Fruit fly (Drosophila melanogaster): ENCODE results near the gene CG34277.

The CG34277 gene

dm6 chr3R:5320672-5321071, 48.7 kb upstream of the CG34277 start (continued):
- TF ChIP-seq CG3838 (GFP tag; optimal IDR thresholded peaks at IDR 0.05) = no peak
- no peak for TF ChIP-seq CG17829 (tag; optimal IDR thresholded peaks at IDR 0.05)
- TF ChIP-seq ase (GFP tag; IDR thresholded peaks at IDR 0.05) = no peak
- no peak for TF ChIP-seq CG17328 (GFP tag; IDR thresholded peaks at IDR 0.05)
- TF ChIP-seq Dad (GFP tag; optimal IDR thresholded peaks at IDR 0.05) = no peak
- TF ChIP-seq dysf (GFP tag; IDR thresholded peaks at IDR 0.05) = no peak
- TF ChIP-seq ATbp (GFP tag; optimal IDR thresholded peaks at IDR 0.05) = peak; percentile 35
- TF ChIP-seq CG8359 (GFP tag; optimal IDR thresholded peaks at IDR 0.05; ENCODE audit: borderline replicate concordance) = peak; percentile 35
- peak; percentile 39 for TF ChIP-seq wek (GFP tag; optimal IDR thresholded peaks at IDR 0.05)
- TF ChIP-seq CG7745 (tag; optimal IDR thresholded peaks at IDR 0.05) = peak; percentile 35
- peak; percentile 7 for TF ChIP-seq CG15479 (GFP tag; optimal IDR thresholded peaks at IDR 0.05)
- no peak for TF ChIP-seq MTF-1 (GFP tag; optimal IDR thresholded peaks at IDR 0.05; ENCODE audit: borderline replicate concordance)
- peak; percentile 34 for TF ChIP-seq fd102C (GFP tag; optimal IDR thresholded peaks at IDR 0.05)
- TF ChIP-seq B-H2 (GFP tag; optimal IDR thresholded peaks at IDR 0.05) = no peak
- TF ChIP-seq Xrp1 (GFP tag; IDR thresholded peaks at IDR 0.05) = peak; percentile 26; the same call in 1 of the 2 replicates
- TF ChIP-seq disco-r (GFP tag; optimal IDR thresholded peaks at IDR 0.05) = no peak
- TF ChIP-seq hbn (GFP tag; IDR thresholded peaks at IDR 0.05; ENCODE audit: partially characterized antibody) = no peak
- TF ChIP-seq CG2889 (GFP tag; IDR thresholded peaks at IDR 0.05) = no peak
- TF ChIP-seq CG10267 (tag; optimal IDR thresholded peaks at IDR 0.05) = no peak
- peak; percentile 24 for TF ChIP-seq Vsx1 (GFP tag; optimal IDR thresholded peaks at IDR 0.05)

- no peak for TF ChIP-seq Hand (GFP tag; optimal IDR thresholded peaks at IDR 0.05)
- TF ChIP-seq CG11504 (tag; optimal IDR thresholded peaks at IDR 0.05) = peak; percentile 53
- no peak for TF ChIP-seq CG2889 (GFP tag; IDR thresholded peaks at IDR 0.05)
- TF ChIP-seq Atf6 (GFP tag; IDR thresholded peaks at IDR 0.05) = 0 out of 2 replicates have a peak, but pooled peaks have one; percentile 33
- peak; percentile 90 for TF ChIP-seq sqz (GFP tag; optimal IDR thresholded peaks at IDR 0.05)
- 0 out of 2 replicates have a peak, but pooled peaks have one; percentile 32 for TF ChIP-seq CG4360 (GFP tag; IDR thresholded peaks at IDR 0.05)
- TF ChIP-seq zfh1 (GFP tag; IDR thresholded peaks at IDR 0.05) = no peak
- TF ChIP-seq CG18262 (tag; optimal IDR thresholded peaks at IDR 0.05) = no peak
- TF ChIP-seq Abd-B (GFP tag; optimal IDR thresholded peaks at IDR 0.05) = peak; percentile 36
- TF ChIP-seq kni (GFP tag; optimal IDR thresholded peaks at IDR 0.05) = peak; percentile 72
- TF ChIP-seq oc (tag; optimal IDR thresholded peaks at IDR 0.05) = peak; percentile 59
- TF ChIP-seq tup (GFP tag; optimal IDR thresholded peaks at IDR 0.05) = no peak
- no peak for TF ChIP-seq Bdp1 (GFP tag; optimal IDR thresholded peaks at IDR 0.05)
- no peak for TF ChIP-seq D (optimal IDR thresholded peaks at IDR 0.05)
- TF ChIP-seq D (GFP tag; optimal IDR thresholded peaks at IDR 0.05) = no peak
- no peak for TF ChIP-seq BEAF-32 (GFP tag; optimal IDR thresholded peaks at IDR 0.05)
- TF ChIP-seq CG15514 (GFP tag; optimal IDR thresholded peaks at IDR 0.05) = no peak
- peak in 1 of 2 experiments; percentile 27 for TF ChIP-seq Hr78 (GFP tag; optimal IDR thresholded peaks at IDR 0.05)
- TF ChIP-seq CG12942 (GFP tag; optimal IDR thresholded peaks at IDR 0.05) = no peak
- TF ChIP-seq CG5953 (GFP tag; IDR thresholded peaks at IDR 0.05) = no peak
- no peak for TF ChIP-seq gsb-n (tag; optimal IDR thresholded peaks at IDR 0.05)
- no peak for TF ChIP-seq bowl (GFP tag; IDR thresholded peaks at IDR 0.05)
- no peak for TF ChIP-seq CG7786 (GFP tag; optimal IDR thresholded peaks at IDR 0.05)
- no peak for TF ChIP-seq CG1792 (GFP tag; optimal IDR thresholded peaks at IDR 0.05)
- no peak for TF ChIP-seq Atf3 (GFP tag; optimal IDR thresholded peaks at IDR 0.05)
- no peak for TF ChIP-seq Ets97D (GFP tag; optimal IDR thresholded peaks at IDR 0.05)
- peak; percentile 13 for TF ChIP-seq Blimp-1 (GFP tag; optimal IDR thresholded peaks at IDR 0.05)
- TF ChIP-seq crol (GFP tag; IDR thresholded peaks at IDR 0.05) = no peak
- no peak for TF ChIP-seq Xbp1 (GFP tag; optimal IDR thresholded peaks at IDR 0.05)
- no peak for TF ChIP-seq phol (tag; optimal IDR thresholded peaks at IDR 0.05)
- TF ChIP-seq CG13287 (GFP tag; IDR thresholded peaks at IDR 0.05; ENCODE audit: partially characterized antibody) = peak; percentile 21; the same call in 1 of the 2 replicates
Measured at dm6 chr3R:5322182-5322609, 47.1 kb upstream of the CG34277 start.
